Worm (Caenorhabditis elegans): ENCODE measurements around the gene F07H5.10.

The F07H5.10 gene

DNA sequence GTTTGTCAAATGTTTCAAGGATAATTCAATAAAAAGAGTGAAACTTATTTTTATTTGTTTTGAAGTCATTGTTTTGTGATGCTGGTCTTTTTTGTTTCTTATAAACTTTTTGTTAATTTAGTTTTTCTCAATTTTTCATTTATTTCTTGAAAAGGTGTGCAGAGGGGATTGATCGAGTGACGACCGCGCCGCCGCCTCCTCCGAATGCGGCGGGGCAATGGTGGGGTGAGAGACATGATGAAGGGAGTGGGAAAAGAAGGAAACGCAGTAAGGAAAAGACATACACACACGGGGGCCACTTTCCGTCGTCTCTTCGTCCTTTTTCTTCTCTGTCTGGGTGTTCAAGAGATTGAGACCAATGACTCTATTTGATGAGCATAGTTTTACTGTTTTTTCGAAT lies 39.0 kb downstream of the F07H5.10 start:
- no peak for TF ChIP-seq nhr-21 (tag; optimal IDR thresholded peaks at IDR 0.05)
- TF ChIP-seq unc-55 (GFP tag; optimal IDR thresholded peaks at IDR 0.05): peak; percentile 39
- peak in 1 of 2 experiments; percentile 30 for TF ChIP-seq lsy-2 (tag; optimal IDR thresholded peaks at IDR 0.05)
- no peak for TF ChIP-seq elt-3 (tag; optimal IDR thresholded peaks at IDR 0.05)
- TF ChIP-seq ztf-1 (GFP tag; conservative IDR thresholded peaks at IDR 0.05): no peak
- peak; percentile 20 for TF ChIP-seq egl-27 (tag; optimal IDR thresholded peaks at IDR 0.05)
- peak; percentile 30 for TF ChIP-seq fos-1 (tag; optimal IDR thresholded peaks at IDR 0.05)
- peak; percentile 5 for TF ChIP-seq nhr-129 (tag; optimal IDR thresholded peaks at IDR 0.05)
- TF ChIP-seq F13H6.1 (tag; optimal IDR thresholded peaks at IDR 0.05): peak; percentile 21
- no peak for TF ChIP-seq R02D3.7 (tag; optimal IDR thresholded peaks at IDR 0.05)
- TF ChIP-seq gmeb-1 (tag; optimal IDR thresholded peaks at IDR 0.05): peak; percentile 13
- TF ChIP-seq crh-2 (tag; optimal IDR thresholded peaks at IDR 0.05): peak; percentile 12
- TF ChIP-seq dmd-4 (tag; optimal IDR thresholded peaks at IDR 0.05): no peak
- no peak for TF ChIP-seq ztf-11 (tag; optimal IDR thresholded peaks at IDR 0.05)

ce11 chrII:8766897-8767296 lies 41.5 kb downstream of the F07H5.10 start, which contains the start of gene pah-1:
Gene pah-1, minus strand, starts transcription at chrII:8766997.
- TF ChIP-seq mab-5 (tag; optimal IDR thresholded peaks at IDR 0.05) (no peak), aly-2 (tag; optimal IDR thresholded peaks at IDR 0.05) (no peak), elt-3 (tag; optimal IDR thresholded peaks at IDR 0.05) (no peak), lin-13 (GFP tag; optimal IDR thresholded peaks at IDR 0.05) (no peak), ceh-82 (tag; optimal IDR thresholded peaks at IDR 0.05) (no peak), nhr-10 (tag; optimal IDR thresholded peaks at IDR 0.05) (no peak), dmd-4 (tag; optimal IDR thresholded peaks at IDR 0.05) (no peak), ztf-1 (GFP tag; conservative IDR thresholded peaks at IDR 0.05) (no peak)

ce11 chrII:8766475-8766874 lies 41.9 kb downstream of the F07H5.10 start, which contains the start of the genes nsph-1.1 and K08F8.15:
Gene nsph-1.1, plus strand, starts transcription at chrII:8766775.
Gene K08F8.15, plus strand, starts transcription at chrII:8766809.
- no peak for TF ChIP-seq blmp-1 (tag; optimal IDR thresholded peaks at IDR 0.05; ENCODE audit: insufficient read depth)

- no peak for TF ChIP-seq alr-1 (tag; optimal IDR thresholded peaks at IDR 0.05)
- no peak for TF ChIP-seq R02D3.7 (tag; optimal IDR thresholded peaks at IDR 0.05)
- TF ChIP-seq nhr-23 (tag; optimal IDR thresholded peaks at IDR 0.05): no peak
- TF ChIP-seq egl-27 (tag; optimal IDR thresholded peaks at IDR 0.05): no peak
- TF ChIP-seq blmp-1 (tag; optimal IDR thresholded peaks at IDR 0.05; ENCODE audit: insufficient read depth): peak; percentile 42
- TF ChIP-seq zag-1 (tag; optimal IDR thresholded peaks at IDR 0.05): no peak
- no peak for TF ChIP-seq nhr-77 (tag; optimal IDR thresholded peaks at IDR 0.05)
- TF ChIP-seq gmeb-1 (tag; optimal IDR thresholded peaks at IDR 0.05): no peak
- TF ChIP-seq dmd-4 (tag; optimal IDR thresholded peaks at IDR 0.05): no peak
- no peak for TF ChIP-seq ama-1 (optimal IDR thresholded peaks at IDR 0.05)
- no peak for TF ChIP-seq lsy-2 (tag; optimal IDR thresholded peaks at IDR 0.05)
- TF ChIP-seq ztf-11 (tag; optimal IDR thresholded peaks at IDR 0.05): no peak
- TF ChIP-seq lin-39 (tag; optimal IDR thresholded peaks at IDR 0.05): no peak
- TF ChIP-seq crh-2 (tag; optimal IDR thresholded peaks at IDR 0.05): no peak
- no peak for TF ChIP-seq nhr-6 (tag; optimal IDR thresholded peaks at IDR 0.05)
- TF ChIP-seq fos-1 (tag; optimal IDR thresholded peaks at IDR 0.05): peak; percentile 3
- no peak for TF ChIP-seq ztf-4 (tag; optimal IDR thresholded peaks at IDR 0.05)
- TF ChIP-seq nhr-25 (tag; optimal IDR thresholded peaks at IDR 0.05): peak; percentile 70
- no peak for TF ChIP-seq snpc-4 (tag; optimal IDR thresholded peaks at IDR 0.05)
- TF ChIP-seq lin-11 (tag; optimal IDR thresholded peaks at IDR 0.05): no peak
- TF ChIP-seq mab-5 (tag; optimal IDR thresholded peaks at IDR 0.05): no peak
- peak; percentile 90 for TF ChIP-seq sma-3 (GFP tag; optimal IDR thresholded peaks at IDR 0.05)
- TF ChIP-seq unc-39 (tag; optimal IDR thresholded peaks at IDR 0.05): no peak
- TF ChIP-seq sma-9 (GFP tag; optimal IDR thresholded peaks at IDR 0.05): peak; percentile 96
- TF ChIP-seq sma-9 (tag; optimal IDR thresholded peaks at IDR 0.05): no peak
- no peak for TF ChIP-seq aly-2 (tag; optimal IDR thresholded peaks at IDR 0.05)
- TF ChIP-seq nhr-129 (tag; optimal IDR thresholded peaks at IDR 0.05): peak; percentile 2
- TF ChIP-seq F13H6.1 (tag; optimal IDR thresholded peaks at IDR 0.05): no peak
- TF ChIP-seq ZK546.5 (tag; optimal IDR thresholded peaks at IDR 0.05): no peak
- TF ChIP-seq ceh-16 (tag; optimal IDR thresholded peaks at IDR 0.05): no peak
- TF ChIP-seq mdl-1 (tag; optimal IDR thresholded peaks at IDR 0.05): peak; percentile 35 to 69
- peak; percentile 31 for TF ChIP-seq nhr-21 (tag; optimal IDR thresholded peaks at IDR 0.05)
- no peak for TF ChIP-seq ztf-1 (GFP tag; conservative IDR thresholded peaks at IDR 0.05)
- TF ChIP-seq elt-1 (tag; optimal IDR thresholded peaks at IDR 0.05): no peak
- no peak for TF ChIP-seq mbf-1 (tag; optimal IDR thresholded peaks at IDR 0.05)
- no peak for TF ChIP-seq Y55F3AM.14 (GFP tag; optimal IDR thresholded peaks at IDR 0.05)
- TF ChIP-seq nhr-10 (tag; optimal IDR thresholded peaks at IDR 0.05): no peak
- no peak for TF ChIP-seq unc-62 (GFP tag; optimal IDR thresholded peaks at IDR 0.05)
Observed at ce11 chrII:8765131-8765530, 43.3 kb downstream of the F07H5.10 start.
